Fruit fly (Drosophila melanogaster) S2 (cell line): ENCODE measurements around the gene Pdss2.

Experiments
- CG8478 ChIP-seq: fragments of >200 bp; optimal IDR thresholded peaks from 2 replicates; lab custom pipeline; 2018
- CTCF ChIP-seq, 2 experiments: fragments of >200 bp; optimal IDR thresholded peaks; 2 replicates each; lab custom pipeline; 2018

DNA sequence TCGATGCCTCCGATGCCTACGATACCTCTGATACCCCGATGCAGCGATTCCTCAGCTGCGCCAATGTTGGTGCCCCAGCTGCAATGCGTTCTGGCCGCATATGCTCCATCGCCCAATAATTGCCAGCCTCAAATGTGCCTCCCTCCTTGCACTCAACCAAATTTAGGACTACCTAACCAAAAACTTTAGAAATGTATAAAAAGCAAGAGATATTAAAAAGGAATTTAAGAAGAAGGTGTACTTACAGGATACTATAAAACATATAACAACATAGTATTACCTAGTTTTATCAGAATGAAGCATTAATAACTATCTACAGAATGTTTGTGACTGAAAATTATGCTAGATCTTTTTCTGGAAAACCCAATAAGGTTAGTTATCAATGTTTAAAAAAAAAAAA lies 46.0 kb upstream of the Pdss2 start:
- TF ChIP-seq CTCF (optimal IDR thresholded peaks at IDR 0.05; lab: Kevin White, UChicago) (no peak), CG8478 (no peak)
